Worm (Caenorhabditis elegans): ENCODE results near the gene F32D1.8.

The F32D1.8 gene

ce11 chrV:4326841-4327240, 50.7 kb downstream of the F32D1.8 start, which contains the start of gene D2063.1:
D2063.1 (plus strand) TSS chrV:4327121.
- TF ChIP-seq nhr-28 (tag; optimal IDR thresholded peaks at IDR 0.05) = peak; percentile 23
- peak; percentile 89 for TF ChIP-seq nhr-11 (tag; optimal IDR thresholded peaks at IDR 0.05)
- TF ChIP-seq snpc-4 (tag; optimal IDR thresholded peaks at IDR 0.05) = no peak

Measured in whole organism, L4 larva.